Fruit fly (Drosophila melanogaster): ENCODE data around the gene MED6.

Gene MED6

dm6 chr3R:9800644-9801330 lies 32.0 kb upstream of the MED6 start, which contains the start of the genes CG9467 and CG8526 (continued):
- peak; percentile 75 for TF ChIP-seq lilli (GFP tag; optimal IDR thresholded peaks at IDR 0.05)
- TF ChIP-seq CG18476 (GFP tag; optimal IDR thresholded peaks at IDR 0.05): peak; percentile 25
- peak; percentile 63 for TF ChIP-seq CG6791 (GFP tag; IDR thresholded peaks at IDR 0.05; ENCODE audit: partially characterized antibody)
- peak; percentile 76 for TF ChIP-seq CG13775 (GFP tag; optimal IDR thresholded peaks at IDR 0.05)
- peak; percentile 75 for TF ChIP-seq Nf-YC (tag; optimal IDR thresholded peaks at IDR 0.05)
- TF ChIP-seq vvl (GFP tag; IDR thresholded peaks at IDR 0.05): peak; percentile 65; the same call in 1 of the 2 replicates
- TF ChIP-seq Sox100B (GFP tag; optimal IDR thresholded peaks at IDR 0.05): no peak
- TF ChIP-seq CG34224 (GFP tag; IDR thresholded peaks at IDR 0.05; ENCODE audit: partially characterized antibody): peak; percentile 71
- TF ChIP-seq pho (GFP tag; optimal IDR thresholded peaks at IDR 0.05): peak; percentile 11
- no peak for TF ChIP-seq aop (GFP tag; IDR thresholded peaks at IDR 0.05)
- TF ChIP-seq CG2875 (GFP tag; optimal IDR thresholded peaks at IDR 0.05): no peak
- no peak for TF ChIP-seq psq (GFP tag; optimal IDR thresholded peaks at IDR 0.05)
- TF ChIP-seq al (GFP tag; IDR thresholded peaks at IDR 0.05): peak; percentile 57
- peak; percentile 78 for TF ChIP-seq CG9215 (GFP tag; IDR thresholded peaks at IDR 0.05)
- no peak for TF ChIP-seq Hand (GFP tag; optimal IDR thresholded peaks at IDR 0.05)
- peak; percentile 83 for TF ChIP-seq CG9817 (tag; optimal IDR thresholded peaks at IDR 0.05)
- no peak for TF ChIP-seq Deaf1 (tag; optimal IDR thresholded peaks at IDR 0.05)
- 0 out of 2 replicates have a peak, but pooled peaks have one; percentile 8 for TF ChIP-seq Ada2b (GFP tag; IDR thresholded peaks at IDR 0.05)
- TF ChIP-seq pzg (GFP tag; optimal IDR thresholded peaks at IDR 0.05): peak; percentile 58
- TF ChIP-seq kni (GFP tag; optimal IDR thresholded peaks at IDR 0.05): no peak
- peak; percentile 70; the same call in 2 of the 3 replicates for TF ChIP-seq Dbx (GFP tag; IDR thresholded peaks at IDR 0.05)
- TF ChIP-seq Xbp1 (GFP tag; optimal IDR thresholded peaks at IDR 0.05): peak; percentile 80
- TF ChIP-seq HLHmδ (GFP tag; optimal IDR thresholded peaks at IDR 0.05): no peak
- no peak for TF ChIP-seq Vsx1 (GFP tag; optimal IDR thresholded peaks at IDR 0.05)
- no peak for TF ChIP-seq Lpt (GFP tag; optimal IDR thresholded peaks at IDR 0.05)
- 0 out of 2 replicates have a peak, but pooled peaks have one; percentile 29 for TF ChIP-seq CG11247 (GFP tag; IDR thresholded peaks at IDR 0.05)
- no peak for TF ChIP-seq D (optimal IDR thresholded peaks at IDR 0.05)
- TF ChIP-seq D (GFP tag; optimal IDR thresholded peaks at IDR 0.05): no peak
- peak; percentile 71 for TF ChIP-seq dmrt11E (tag; optimal IDR thresholded peaks at IDR 0.05)
- no peak for TF ChIP-seq CG5953 (GFP tag; IDR thresholded peaks at IDR 0.05)
- TF ChIP-seq sc (optimal IDR thresholded peaks at IDR 0.05): no peak
- TF ChIP-seq sc (GFP tag; optimal IDR thresholded peaks at IDR 0.05): no peak
- no peak for TF ChIP-seq Dfd (GFP tag; optimal IDR thresholded peaks at IDR 0.05)
- TF ChIP-seq cwo (GFP tag; optimal IDR thresholded peaks at IDR 0.05): no peak
- no peak for TF ChIP-seq sens (GFP tag)
- peak; percentile 55 for TF ChIP-seq unpg (GFP tag; optimal IDR thresholded peaks at IDR 0.05)
- 0 out of 3 replicates have a peak, but pooled peaks have one; percentile 9 for TF ChIP-seq Mrtf (GFP tag; IDR thresholded peaks at IDR 0.05)
- TF ChIP-seq CG10959 (GFP tag; IDR thresholded peaks at IDR 0.05): no peak
- peak; percentile 65 for TF ChIP-seq lbe (GFP tag; optimal IDR thresholded peaks at IDR 0.05)
- no peak for TF ChIP-seq pita (GFP tag; optimal IDR thresholded peaks at IDR 0.05)
- TF ChIP-seq gsb (GFP tag; IDR thresholded peaks at IDR 0.05): no peak
- TF ChIP-seq B-H2 (GFP tag; optimal IDR thresholded peaks at IDR 0.05): no peak
- TF ChIP-seq CkIIα-i1 (GFP tag; IDR thresholded peaks at IDR 0.05): no peak
- peak; percentile 50 for TF ChIP-seq D19B (GFP tag; optimal IDR thresholded peaks at IDR 0.05)
- TF ChIP-seq prd (optimal IDR thresholded peaks at IDR 0.05): no peak
- peak; percentile 84 for TF ChIP-seq prd (GFP tag; IDR thresholded peaks at IDR 0.05)
- TF ChIP-seq CG10209 (GFP tag; optimal IDR thresholded peaks at IDR 0.05): peak; percentile 43
- TF ChIP-seq Mad (GFP tag; optimal IDR thresholded peaks at IDR 0.05): peak; percentile 5
- peak; percentile 86 for TF ChIP-seq slbo (GFP tag; IDR thresholded peaks at IDR 0.05)
- TF ChIP-seq nerfin-2 (GFP tag; IDR thresholded peaks at IDR 0.05; ENCODE audit: partially characterized antibody): no peak
- no peak for TF ChIP-seq CG7786 (GFP tag; optimal IDR thresholded peaks at IDR 0.05)
